Worm (Caenorhabditis elegans) whole organism, L1 larva: ENCODE results near the gene T04A6.1.

Source experiments
- C04F5.9 ChIP-seq: sonication (generic microtip); optimal IDR thresholded peaks from 2 replicates; lab custom pipeline; 2016; ENCODE audit warnings: missing genetic modification characterization, missing compliant biosample characterization
- C16A3.4 ChIP-seq: fragments of 150-350 bp; optimal IDR thresholded peaks from 2 replicates; lab custom pipeline; 2014; ENCODE audit warnings: missing biosample characterization, missing genetic modification characterization
- F16B12.6 ChIP-seq: fragments of 150-350 bp; optimal IDR thresholded peaks from 2 replicates; lab custom pipeline; 2014; ENCODE audit warnings: missing biosample characterization, missing genetic modification characterization
- aly-2 ChIP-seq: fragments of 150-350 bp; optimal IDR thresholded peaks from 2 replicates; lab custom pipeline; 2014; ENCODE audit warnings: missing biosample characterization, missing genetic modification characterization
- ceh-82 ChIP-seq, 3 experiments: fragments of 150-350 bp in 1 of 3; sonication (generic microtip) in 2 of 3; optimal IDR thresholded peaks; 2 replicates each; lab custom pipeline; 2014 to 2017; ENCODE audit warnings: missing biosample characterization in 3 of 3, missing genetic modification characterization in 3 of 3
- ces-1 ChIP-seq: fragments of 150-350 bp; optimal IDR thresholded peaks from 2 replicates; lab custom pipeline; 2014; ENCODE audit warnings: missing biosample characterization, missing genetic modification reagents, missing genetic modification characterization
- lin-35 ChIP-seq, 2 experiments: fragments of 150-350 bp; optimal IDR thresholded peaks; 2 replicates each; lab custom pipeline; 2014; ENCODE audit warnings: missing biosample characterization in 2 of 2, missing genetic modification characterization in 2 of 2, missing genetic modification reagents in 2 of 2
- lsy-2 ChIP-seq, 2 experiments: fragments of 150-350 bp; optimal IDR thresholded peaks; 2 replicates each; lab custom pipeline; 2014; ENCODE audit warnings: missing biosample characterization in 2 of 2, missing genetic modification characterization in 2 of 2
- mdl-1 ChIP-seq, 2 experiments: fragments of 150-350 bp; optimal IDR thresholded peaks; 2 replicates each; lab custom pipeline; 2014 to 2017; ENCODE audit warnings: missing biosample characterization in 2 of 2, missing genetic modification characterization in 2 of 2, inconsistent platforms in 1 of 2
- nhr-237 ChIP-seq: fragments of 150-350 bp; optimal IDR thresholded peaks from 2 replicates; lab custom pipeline; 2014; ENCODE audit warnings: missing biosample characterization, missing genetic modification characterization
- nhr-77 ChIP-seq: fragments of 150-350 bp; optimal IDR thresholded peaks from 2 replicates; lab custom pipeline; 2014; ENCODE audit warnings: missing biosample characterization, missing genetic modification characterization
- pqm-1 ChIP-seq: sonication (generic microtip); optimal IDR thresholded peaks from 3 replicates; lab custom pipeline; 2017; ENCODE audit warnings: missing biosample characterization, missing genetic modification characterization
- unc-62 ChIP-seq: fragments of 150-350 bp; optimal IDR thresholded peaks from 2 replicates; lab custom pipeline; 2014; ENCODE audit warnings: missing biosample characterization, missing genetic modification reagents, missing genetic modification characterization

DNA sequence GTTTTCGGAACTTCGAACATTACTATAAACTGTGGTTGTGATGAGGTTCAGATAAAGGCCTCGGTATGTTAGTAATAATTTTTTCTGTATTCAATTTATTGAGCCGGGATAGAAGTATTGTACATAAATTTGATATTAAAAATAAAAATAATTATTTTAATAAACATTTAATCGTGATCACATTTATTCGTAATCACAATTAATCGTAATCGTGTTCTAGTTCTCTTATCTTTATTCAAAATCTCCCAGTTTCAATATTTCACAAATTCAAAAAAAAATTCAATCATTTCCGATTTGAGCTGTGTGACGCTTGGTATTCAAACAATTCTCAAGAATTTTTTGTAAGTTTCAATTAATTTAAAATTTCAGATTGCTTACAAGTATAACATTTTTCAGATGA is 45.6 kb downstream of the T04A6.1 start, which contains the start of gene lido-18:
- TF ChIP-seq C04F5.9 (tag; lab: Kevin White, UChicago) (no peak), nhr-237 (tag; lab: Kevin White, UChicago) (no peak), nhr-77 (tag; lab: Kevin White, UChicago) (no peak), mdl-1 (tag; optimal IDR thresholded peaks at IDR 0.05; lab: Kevin White, UChicago) (no peak), unc-62 (no peak), ces-1 (no peak), C16A3.4 (no peak), ceh-82 (tag; optimal IDR thresholded peaks at IDR 0.05; lab: Kevin White, UChicago) (no peak), pqm-1 (tag; lab: Kevin White, UChicago) (no peak), lin-35 (GFP tag; optimal IDR thresholded peaks at IDR 0.05; lab: Kevin White, UChicago) (no peak), F16B12.6 (tag; lab: Kevin White, UChicago) (no peak), aly-2 (tag; lab: Kevin White, UChicago) (no peak), lsy-2 (tag; optimal IDR thresholded peaks at IDR 0.05; lab: Kevin White, UChicago) (no peak)
